Fruit fly (Drosophila melanogaster): ENCODE data around the gene CG12684.

CG12684 gene

DNA sequence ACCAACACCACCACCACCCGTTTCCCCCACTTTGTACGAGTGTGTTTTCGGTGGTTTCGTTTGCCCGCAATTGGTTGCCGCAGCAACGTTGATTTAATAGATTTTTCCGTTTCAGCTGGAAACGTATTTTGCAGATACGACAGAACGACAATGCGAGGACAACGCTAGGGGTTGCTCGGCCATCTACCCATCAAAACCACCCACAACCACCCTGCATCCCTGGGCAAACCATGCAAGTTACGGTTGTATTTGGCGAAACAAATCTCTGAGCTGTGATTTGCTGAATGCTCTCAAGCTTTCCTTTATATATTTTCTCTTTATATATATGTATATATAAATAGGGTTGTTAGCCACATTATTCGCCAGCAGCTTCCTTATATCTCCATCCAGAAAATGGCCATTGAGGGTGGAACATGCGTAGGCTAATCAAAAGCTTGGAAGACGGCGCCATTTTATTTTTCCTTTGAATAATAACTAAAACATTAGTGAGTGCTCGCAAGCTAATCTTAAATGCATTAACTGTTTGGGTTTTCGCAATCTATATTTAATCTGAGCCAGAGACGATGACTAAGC, 28.3 kb upstream of the CG12684 start:
- no peak for TF ChIP-seq Met (GFP tag; optimal IDR thresholded peaks at IDR 0.05)
- TF ChIP-seq Ets96B (tag; optimal IDR thresholded peaks at IDR 0.05), result no peak
- TF ChIP-seq CG10669 (GFP tag; optimal IDR thresholded peaks at IDR 0.05), result no peak
- TF ChIP-seq dac (GFP tag; optimal IDR thresholded peaks at IDR 0.05), result no peak
- TF ChIP-seq CG7368 (GFP tag; optimal IDR thresholded peaks at IDR 0.05), result no peak
- TF ChIP-seq CG8319 (GFP tag; optimal IDR thresholded peaks at IDR 0.05), result no peak
- no peak for TF ChIP-seq Sox14 (GFP tag; optimal IDR thresholded peaks at IDR 0.05)
- TF ChIP-seq Ets21C (GFP tag; optimal IDR thresholded peaks at IDR 0.05), result no peak

DNA sequence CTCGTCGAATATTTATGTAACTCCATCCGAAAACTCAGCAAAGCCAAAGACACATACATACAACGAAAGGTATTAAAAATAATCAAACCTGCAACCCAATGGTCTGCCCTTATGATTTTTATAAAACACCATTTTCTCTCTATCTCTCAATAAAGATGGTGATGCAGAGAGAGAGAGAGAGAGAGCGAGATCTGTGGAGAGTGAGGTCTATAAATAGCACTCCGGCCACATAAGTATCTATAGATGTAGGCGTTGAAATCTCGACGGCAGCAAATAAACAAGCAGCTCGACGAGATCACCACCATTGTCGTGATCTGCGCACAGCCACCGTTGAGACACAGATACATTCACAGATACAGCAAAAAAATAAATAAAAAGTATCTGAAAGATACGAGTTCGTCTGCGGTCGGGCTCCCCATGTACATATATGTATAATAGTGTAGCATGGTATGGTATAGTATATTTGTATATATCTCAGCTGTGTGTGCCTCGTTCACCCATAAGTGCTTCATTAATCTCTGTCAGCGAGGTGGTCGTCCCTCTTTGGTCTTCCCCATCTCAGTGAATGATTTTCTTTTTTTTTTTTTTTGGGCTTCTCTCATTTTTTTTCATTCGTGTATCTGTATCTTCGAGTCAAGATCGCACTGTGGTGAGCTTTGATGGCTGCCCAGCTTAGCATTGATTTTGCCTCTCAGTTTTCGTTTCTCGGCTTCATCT, 24.9 kb upstream of the CG12684 start:
- TF ChIP-seq CG16779 (tag; optimal IDR thresholded peaks at IDR 0.05) (no peak), ss (GFP tag; optimal IDR thresholded peaks at IDR 0.05) (peak; percentile 28 to 64), fkh (GFP tag; optimal IDR thresholded peaks at IDR 0.05) (peak; percentile 79), Eip78C (GFP tag) (peak; percentile 32), vri (GFP tag; optimal IDR thresholded peaks at IDR 0.05) (no peak), dac (GFP tag; optimal IDR thresholded peaks at IDR 0.05) (no peak), eg (GFP tag; IDR thresholded peaks at IDR 0.05) (no peak), CG11294 (GFP tag; IDR thresholded peaks at IDR 0.05) (no peak), CG6854 (GFP tag; optimal IDR thresholded peaks at IDR 0.05) (no peak), CG6163 (GFP tag; IDR thresholded peaks at IDR 0.05) (0 out of 3 replicates have a peak, but pooled peaks have one; percentile 37), CG1621 (tag; optimal IDR thresholded peaks at IDR 0.05) (peak; percentile 7), CG15336 (GFP tag; IDR thresholded peaks at IDR 0.05) (0 out of 2 replicates have a peak, but pooled peaks have one; percentile 16), CG3032 (tag; optimal IDR thresholded peaks at IDR 0.05) (no peak), svp (GFP tag) (peak; percentile 77), CG6808 (GFP tag; optimal IDR thresholded peaks at IDR 0.05) (peak; percentile 23), salr (GFP tag; optimal IDR thresholded peaks at IDR 0.05) (no peak)

DNA sequence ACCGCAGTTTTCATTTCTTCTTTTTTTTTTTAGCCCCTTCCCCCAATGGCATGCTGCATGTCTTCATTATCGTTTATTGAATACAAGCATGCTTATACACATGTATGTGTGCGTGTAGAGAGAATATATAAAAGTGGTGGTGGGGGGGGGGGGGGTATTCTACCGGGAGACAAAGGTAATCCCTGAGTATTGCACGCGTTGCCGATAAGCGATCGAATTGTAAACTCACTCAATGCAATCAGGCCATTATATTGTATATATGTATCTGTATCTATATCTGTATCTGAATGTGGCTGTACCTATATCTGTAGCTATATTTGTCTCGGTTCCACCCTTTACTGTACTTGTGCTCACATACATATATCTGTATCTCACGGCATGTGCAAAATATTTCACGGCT, 20.5 kb upstream of the CG12684 start:
- TF ChIP-seq salr (GFP tag; optimal IDR thresholded peaks at IDR 0.05) (no peak), CG8632 (GFP tag; optimal IDR thresholded peaks at IDR 0.05) (no peak), Sox14 (GFP tag; optimal IDR thresholded peaks at IDR 0.05) (peak; percentile 45), svp (GFP tag) (peak; percentile 56), topi (GFP tag; optimal IDR thresholded peaks at IDR 0.05) (no peak)

DNA sequence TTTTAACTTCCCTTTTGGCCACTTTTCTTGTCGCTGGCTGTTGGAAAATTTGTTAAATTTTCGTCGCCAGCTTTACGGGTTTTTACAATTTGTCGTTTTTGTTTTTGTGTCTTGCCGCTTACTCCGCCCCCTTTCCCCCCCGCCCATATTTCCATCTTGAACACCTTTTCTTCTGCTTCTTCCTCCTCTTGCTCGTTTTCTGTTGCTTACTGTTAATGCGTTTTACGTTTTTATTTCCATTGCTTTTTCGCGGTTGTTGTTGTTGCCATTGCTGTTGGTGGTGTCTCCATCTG, 19.0 kb upstream of the CG12684 start:
- no peak for TF ChIP-seq salr (GFP tag; optimal IDR thresholded peaks at IDR 0.05)
- TF ChIP-seq acj6 (GFP tag; optimal IDR thresholded peaks at IDR 0.05), result peak; percentile 2

DNA sequence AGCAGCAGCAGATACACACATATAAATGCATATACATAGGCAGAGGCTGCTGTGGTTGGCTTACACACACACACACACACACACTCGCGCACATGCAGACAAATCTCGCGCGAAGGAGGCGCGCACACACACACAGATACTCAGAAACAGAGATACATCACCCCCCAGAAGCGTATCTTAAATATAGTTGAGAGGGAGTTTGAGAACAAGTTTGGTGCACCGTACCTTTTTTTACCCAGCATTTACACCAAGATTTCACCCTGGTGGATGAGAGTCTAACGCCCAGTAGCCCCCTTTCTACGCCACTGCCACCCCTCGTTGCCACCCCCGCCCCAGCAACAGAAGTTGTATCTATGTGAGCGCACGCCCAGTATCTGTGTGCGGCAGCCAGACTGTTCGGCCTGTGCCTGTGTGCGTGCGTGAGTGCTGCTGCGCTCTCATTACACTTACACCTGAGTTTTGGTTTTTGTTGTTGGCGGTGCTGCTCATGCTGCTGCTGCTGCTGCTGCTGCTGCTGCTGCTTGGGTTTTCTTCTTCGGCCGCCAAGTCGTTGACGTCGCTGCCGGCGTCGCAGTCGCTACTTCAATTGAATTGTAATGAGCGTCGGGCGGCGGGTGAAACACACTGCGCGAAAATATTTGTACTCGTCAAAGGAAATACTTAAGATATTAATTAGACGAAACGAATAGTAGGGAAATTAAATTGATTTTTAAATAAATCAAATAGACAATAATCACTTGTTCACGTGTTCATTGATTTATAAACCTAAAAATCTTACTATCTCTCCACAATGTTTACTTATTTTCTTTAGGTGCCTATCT, 18.4 kb upstream of the CG12684 start:
- TF ChIP-seq Gug (GFP tag; IDR thresholded peaks at IDR 0.05) (peak; percentile 95), CG6792 (GFP tag; optimal IDR thresholded peaks at IDR 0.05) (peak; percentile 97), fd59A (GFP tag; optimal IDR thresholded peaks at IDR 0.05) (peak; percentile 93), CG11762 (GFP tag; optimal IDR thresholded peaks at IDR 0.05; ENCODE audit: insufficient read depth) (peak; percentile 89), spab (GFP tag; optimal IDR thresholded peaks at IDR 0.05) (peak; percentile 86), CG8632 (GFP tag; optimal IDR thresholded peaks at IDR 0.05) (peak; percentile 90), CG11902 (GFP tag; optimal IDR thresholded peaks at IDR 0.05) (peak; percentile 98), fd85E (GFP tag; optimal IDR thresholded peaks at IDR 0.05) (peak; percentile 83), Hr38 (GFP tag; optimal IDR thresholded peaks at IDR 0.05) (no peak), dsx (GFP tag; optimal IDR thresholded peaks at IDR 0.05; ENCODE audit: poor library complexity, severe bottlenecking) (peak; percentile 79), Eip78C (GFP tag) (peak; percentile 90), achi (GFP tag; optimal IDR thresholded peaks at IDR 0.05) (peak; percentile 92), svp (GFP tag) (peak; percentile 86), fkh (GFP tag; optimal IDR thresholded peaks at IDR 0.05) (peak; percentile 30), dac (GFP tag; optimal IDR thresholded peaks at IDR 0.05) (peak; percentile 92), salr (GFP tag; optimal IDR thresholded peaks at IDR 0.05) (peak; percentile 79 to 95), esn (GFP tag; optimal IDR thresholded peaks at IDR 0.05) (peak; percentile 66), Sox14 (GFP tag; optimal IDR thresholded peaks at IDR 0.05) (peak; percentile 83), CG31627 (GFP tag; optimal IDR thresholded peaks at IDR 0.05) (peak; percentile 84), CG15336 (GFP tag; IDR thresholded peaks at IDR 0.05) (peak; percentile 89), CG1621 (tag; optimal IDR thresholded peaks at IDR 0.05) (peak; percentile 95), CG6854 (GFP tag; optimal IDR thresholded peaks at IDR 0.05) (peak; percentile 84), CG8119 (GFP tag; IDR thresholded peaks at IDR 0.05) (peak; percentile 91), CG10669 (GFP tag; optimal IDR thresholded peaks at IDR 0.05) (peak; percentile 90)
